Fruit fly (Drosophila melanogaster) whole organism: ENCODE results near the gene CG14377.

Experiments
- CG8478 ChIP-seq: fragments of >200 bp; optimal IDR thresholded peaks from 2 replicates; lab custom pipeline; 2018; ENCODE audit warnings: inconsistent platforms
- Dll ChIP-seq: fragments of >200 bp; optimal IDR thresholded peaks from 2 replicates; lab custom pipeline; 2017
- EcR ChIP-seq, 2 experiments: fragments of >200 bp; optimal IDR thresholded peaks; 2 replicates each; lab custom pipeline; 2017; ENCODE audit warnings: missing biosample characterization in 2 of 2, missing genetic modification characterization in 2 of 2, missing genetic modification reagents in 2 of 2
- pan ChIP-seq: fragments of >200 bp; optimal IDR thresholded peaks from 2 replicates; lab custom pipeline; 2017
- psq ChIP-seq: fragments of >200 bp; optimal IDR thresholded peaks from 2 replicates; lab custom pipeline; 2017
- usp ChIP-seq: fragments of >200 bp; optimal IDR thresholded peaks from 2 replicates; lab custom pipeline; 2017; ENCODE audit warnings: missing biosample characterization, missing genetic modification characterization, mixed read lengths

The CG14377 gene

dm6 chr3R:13401722-13402296, 4.2 kb downstream of the CG14377 start, which contains the start of gene GILT1:
GILT1 (minus strand) TSS chr3R:13401862.
- no peak for TF ChIP-seq Dll (lab: Kevin White, UChicago)
- TF ChIP-seq CG8478 (lab: Kevin White, UChicago), result no peak
- TF ChIP-seq pan (lab: Kevin White, UChicago), result no peak
- TF ChIP-seq usp (GFP tag; lab: Kevin White, UChicago), result no peak
- TF ChIP-seq EcR (GFP tag; optimal IDR thresholded peaks at IDR 0.05; lab: Kevin White, UChicago), result no peak
- TF ChIP-seq psq, result no peak

dm6 chr3R:13403032-13403459, 5.4 kb downstream of the CG14377 start, which contains the start of gene Dpm3:
Dpm3 (minus strand) TSS chr3R:13403051.
- TF ChIP-seq CG8478 (lab: Kevin White, UChicago), result no peak
- TF ChIP-seq Dll (lab: Kevin White, UChicago), result no peak
- TF ChIP-seq usp (GFP tag; lab: Kevin White, UChicago), result no peak
- TF ChIP-seq pan (lab: Kevin White, UChicago), result no peak
- no peak for TF ChIP-seq psq
- no peak for TF ChIP-seq EcR (GFP tag; optimal IDR thresholded peaks at IDR 0.05; lab: Kevin White, UChicago)

dm6 chr3R:13404841-13405441, 7.3 kb downstream of the CG14377 start, which contains the start of gene yellow-e3:
yellow-e3 (minus strand) TSS chr3R:13404870.
- TF ChIP-seq pan (lab: Kevin White, UChicago) (no peak), psq (no peak), CG8478 (lab: Kevin White, UChicago) (no peak), Dll (lab: Kevin White, UChicago) (no peak), EcR (GFP tag; optimal IDR thresholded peaks at IDR 0.05; lab: Kevin White, UChicago) (no peak), usp (GFP tag; lab: Kevin White, UChicago) (no peak)

- TF ChIP-seq EcR (GFP tag; optimal IDR thresholded peaks at IDR 0.05; lab: Kevin White, UChicago) (no peak), psq (no peak), CG8478 (lab: Kevin White, UChicago) (no peak), usp (GFP tag; lab: Kevin White, UChicago) (no peak), pan (lab: Kevin White, UChicago) (no peak), Dll (lab: Kevin White, UChicago) (no peak)
Measured at dm6 chr3R:13406898-13407297, 9.3 kb downstream of the CG14377 start, which contains the start of gene yellow-e2. yellow-e2 (minus strand) TSS chr3R:13406998.

- TF ChIP-seq Dll (lab: Kevin White, UChicago), result no peak
- TF ChIP-seq pan (lab: Kevin White, UChicago), result no peak
- TF ChIP-seq usp (GFP tag; lab: Kevin White, UChicago), result no peak
- no peak for TF ChIP-seq psq
- no peak for TF ChIP-seq CG8478 (lab: Kevin White, UChicago)
- TF ChIP-seq EcR (GFP tag; optimal IDR thresholded peaks at IDR 0.05; lab: Kevin White, UChicago), result no peak
Measured at dm6 chr3R:13412704-13413103, 15.1 kb downstream of the CG14377 start.

dm6 chr3R:13415186-13415585, 17.6 kb downstream of the CG14377 start, which contains the start of gene yellow-e:
yellow-e (minus strand) TSS chr3R:13415286.
- TF ChIP-seq CG8478 (lab: Kevin White, UChicago) (no peak), usp (GFP tag; lab: Kevin White, UChicago) (no peak), pan (lab: Kevin White, UChicago) (no peak), EcR (GFP tag; optimal IDR thresholded peaks at IDR 0.05; lab: Kevin White, UChicago) (no peak), Dll (lab: Kevin White, UChicago) (no peak), psq (no peak)

- TF ChIP-seq EcR (GFP tag; optimal IDR thresholded peaks at IDR 0.05; lab: Kevin White, UChicago), result no peak
- TF ChIP-seq CG8478 (lab: Kevin White, UChicago), result no peak
- TF ChIP-seq usp (GFP tag; lab: Kevin White, UChicago), result no peak
- TF ChIP-seq Dll (lab: Kevin White, UChicago), result no peak
- no peak for TF ChIP-seq pan (lab: Kevin White, UChicago)
- no peak for TF ChIP-seq psq
Measured at dm6 chr3R:13417067-13417595, 19.5 kb downstream of the CG14377 start.

dm6 chr3R:13419979-13420378, 22.3 kb downstream of the CG14377 start, which contains the start of gene Ir87a:
Ir87a (plus strand) TSS chr3R:13420279.
- TF ChIP-seq pan (lab: Kevin White, UChicago), result no peak
- no peak for TF ChIP-seq CG8478 (lab: Kevin White, UChicago)

dm6 chr3R:13422178-13422577, 24.5 kb downstream of the CG14377 start:
- TF ChIP-seq EcR (GFP tag; optimal IDR thresholded peaks at IDR 0.05; lab: Kevin White, UChicago), result no peak
- TF ChIP-seq psq, result no peak
- no peak for TF ChIP-seq usp (GFP tag; lab: Kevin White, UChicago)
- TF ChIP-seq CG8478 (lab: Kevin White, UChicago), result no peak
- TF ChIP-seq Dll (lab: Kevin White, UChicago), result no peak
- TF ChIP-seq pan (lab: Kevin White, UChicago), result no peak

dm6 chr3R:13425470-13426033, 27.9 kb downstream of the CG14377 start, which contains the start of gene Act87E:
Act87E (plus strand) TSS chr3R:13425983.
- no peak for TF ChIP-seq Dll (lab: Kevin White, UChicago)
- no peak for TF ChIP-seq CG8478 (lab: Kevin White, UChicago)
- no peak for TF ChIP-seq EcR (GFP tag; optimal IDR thresholded peaks at IDR 0.05; lab: Kevin White, UChicago)
- no peak for TF ChIP-seq psq
- no peak for TF ChIP-seq pan (lab: Kevin White, UChicago)
- no peak for TF ChIP-seq usp (GFP tag; lab: Kevin White, UChicago)
